Fruit fly (Drosophila melanogaster) whole organism, embryonic: ENCODE results near the gene velo.

ENCODE experiments used
- Atf-2 ChIP-seq: fragments of 200-800 bp; sonication (Bioruptor generic); optimal IDR thresholded peaks from 2 replicates; lab custom pipeline; 2016; ENCODE audit warnings: missing biosample characterization, missing genetic modification characterization
- Blimp-1 ChIP-seq: fragments of 200-800 bp; sonication (Bioruptor generic); optimal IDR thresholded peaks from 3 replicates; lab custom pipeline; 2018; ENCODE audit warnings: missing biosample characterization, missing genetic modification characterization, mild to moderate bottlenecking, moderate library complexity, missing genetic modification reagents
- CG10209 ChIP-seq: fragments of 200-800 bp; sonication (Bioruptor generic); optimal IDR thresholded peaks from 3 replicates; lab custom pipeline; 2017; ENCODE audit warnings: missing biosample characterization, mild to moderate bottlenecking, missing genetic modification characterization, missing genetic modification reagents
- CG10431 ChIP-seq: fragments of 200-800 bp; sonication (Bioruptor generic); optimal IDR thresholded peaks from 3 replicates; lab custom pipeline; 2018; ENCODE audit warnings: missing biosample characterization, mild to moderate bottlenecking, missing genetic modification characterization
- CG11247 ChIP-seq: fragments of 200-800 bp; sonication (Bioruptor generic); IDR thresholded peaks from 2 replicates; pipeline ENCODE4 v1.3.6; 2022; ENCODE audit warnings: missing biosample characterization, missing genetic modification characterization
- CG11696 ChIP-seq: fragments of 200-800 bp; sonication (Bioruptor generic); IDR thresholded peaks from 2 replicates; pipeline ENCODE4 v1.3.6; 2022; ENCODE audit warnings: missing biosample characterization, missing genetic modification characterization
- CG12071 ChIP-seq: fragments of 200-800 bp; sonication (Bioruptor generic); optimal IDR thresholded peaks from 3 replicates; lab custom pipeline; 2018; ENCODE audit warnings: missing biosample characterization, mild to moderate bottlenecking, missing genetic modification characterization
- CG13775 ChIP-seq: fragments of 200-800 bp; sonication (Bioruptor generic); optimal IDR thresholded peaks from 3 replicates; lab custom pipeline; 2017; ENCODE audit warnings: missing biosample characterization, mild to moderate bottlenecking, missing genetic modification characterization
- CG15073 ChIP-seq: fragments of 200-800 bp; sonication (Bioruptor generic); optimal IDR thresholded peaks from 2 replicates; lab custom pipeline; 2016; ENCODE audit warnings: missing biosample characterization, missing genetic modification characterization
- CG16813 ChIP-seq: fragments of 200-800 bp; sonication (Bioruptor generic); IDR thresholded peaks from 3 replicates; pipeline ENCODE4 v1.3.6; 2022; ENCODE audit warnings: missing biosample characterization, missing genetic modification characterization; ENCODE audit not compliant: partially characterized antibody
- CG16863 ChIP-seq: fragments of 200-800 bp; sonication (Bioruptor generic); optimal IDR thresholded peaks from 3 replicates; lab custom pipeline; 2016; ENCODE audit warnings: missing biosample characterization, missing genetic modification characterization
- CG2199 ChIP-seq: fragments of 200-800 bp; sonication (Bioruptor generic); IDR thresholded peaks from 3 replicates; pipeline ENCODE4 v1.3.6; 2022; ENCODE audit warnings: missing biosample characterization, missing genetic modification characterization
- CG31365 ChIP-seq: fragments of 200-800 bp; sonication (Bioruptor generic); optimal IDR thresholded peaks from 2 replicates; lab custom pipeline; 2018; ENCODE audit warnings: missing biosample characterization, mild to moderate bottlenecking, missing genetic modification characterization
- CG4707 ChIP-seq: fragments of 200-800 bp; sonication (Bioruptor generic); optimal IDR thresholded peaks from 2 replicates; lab custom pipeline; 2018; ENCODE audit warnings: missing biosample characterization, mild to moderate bottlenecking, missing genetic modification characterization, moderate library complexity
- CG7745 ChIP-seq: fragments of 200-800 bp; sonication (Bioruptor generic); optimal IDR thresholded peaks from 2 replicates; lab custom pipeline; 2018; ENCODE audit warnings: missing biosample characterization, mild to moderate bottlenecking, missing genetic modification characterization, moderate library complexity
- CG7839 ChIP-seq: fragments of 200-800 bp; sonication (Bioruptor generic); optimal IDR thresholded peaks from 3 replicates; lab custom pipeline; 2018; ENCODE audit warnings: missing biosample characterization, mild to moderate bottlenecking, missing genetic modification characterization, moderate library complexity
- CTCF ChIP-seq: fragments of 200-800 bp; sonication (Bioruptor generic); optimal IDR thresholded peaks from 2 replicates; lab custom pipeline; 2017; ENCODE audit warnings: missing biosample characterization, mild to moderate bottlenecking, missing genetic modification characterization, moderate library complexity
- Ets97D ChIP-seq: fragments of 200-800 bp; sonication (Bioruptor generic); optimal IDR thresholded peaks from 3 replicates; lab custom pipeline; 2016; ENCODE audit warnings: missing biosample characterization, missing genetic modification characterization
- Kr ChIP-seq: fragments of 200-800 bp; sonication (Bioruptor generic); optimal IDR thresholded peaks from 2 replicates; lab custom pipeline; 2017; ENCODE audit warnings: missing biosample characterization, mild to moderate bottlenecking, missing genetic modification characterization
- chif ChIP-seq, 2 experiments: fragments of 200-800 bp; sonication (Bioruptor generic); optimal IDR thresholded peaks; 3 replicates each; lab custom pipeline; 2016; ENCODE audit warnings: missing biosample characterization in 2 of 2, missing genetic modification characterization in 2 of 2
- chm ChIP-seq: fragments of 200-800 bp; sonication (Bioruptor generic); IDR thresholded peaks from 2 replicates; pipeline ENCODE4 v1.3.6; 2022; ENCODE audit warnings: missing biosample characterization, missing genetic modification characterization
- ci ChIP-seq: fragments of 200-800 bp; sonication (Bioruptor generic); IDR thresholded peaks from 3 replicates; pipeline ENCODE4 v1.3.6; 2022; ENCODE audit warnings: missing biosample characterization, missing genetic modification characterization
- crol ChIP-seq: fragments of 200-800 bp; sonication (Bioruptor generic); IDR thresholded peaks from 2 replicates; pipeline ENCODE4 v1.3.6; 2022; ENCODE audit warnings: missing biosample characterization, missing genetic modification characterization
- gcm2 ChIP-seq: fragments of 200-800 bp; sonication (Bioruptor generic); optimal IDR thresholded peaks from 2 replicates; lab custom pipeline; 2016; ENCODE audit warnings: missing biosample characterization, missing genetic modification characterization
- insv ChIP-seq, 2 experiments: fragments of 200-800 bp; sonication (Bioruptor generic); optimal IDR thresholded peaks; 3 replicates each; lab custom pipeline; 2016 to 2018; ENCODE audit warnings: missing biosample characterization in 2 of 2, missing genetic modification characterization in 2 of 2
- kni ChIP-seq: fragments of 200-800 bp; sonication (Bioruptor generic); optimal IDR thresholded peaks from 3 replicates; lab custom pipeline; 2017; ENCODE audit warnings: mild to moderate bottlenecking, missing biosample characterization, missing genetic modification reagents, missing genetic modification characterization
- lola ChIP-seq, 3 experiments: fragments of >200 bp in 2 of 3; fragments of 200-800 bp in 1 of 3; sonication (Bioruptor generic) in 1 of 3; optimal IDR thresholded peaks; 2 replicates each; lab custom pipeline; 2017 to 2019; ENCODE audit warnings: missing biosample characterization in 3 of 3, missing genetic modification characterization in 3 of 3, mild to moderate bottlenecking in 1 of 3, moderate library complexity in 1 of 3
- pita ChIP-seq: fragments of 200-800 bp; sonication (Bioruptor generic); optimal IDR thresholded peaks from 2 replicates; lab custom pipeline; 2017; ENCODE audit warnings: missing biosample characterization, mild to moderate bottlenecking, missing genetic modification characterization
- pros ChIP-seq: fragments of 200-800 bp; sonication (Bioruptor generic); optimal IDR thresholded peaks from 3 replicates; lab custom pipeline; 2019; ENCODE audit warnings: missing biosample characterization, mild to moderate bottlenecking, missing genetic modification characterization, moderate library complexity
- sens ChIP-seq: fragments of 200-800 bp; sonication (Bioruptor generic); peaks from one replicate; lab custom pipeline; 2016; ENCODE audit warnings: missing biosample characterization, missing genetic modification characterization
- sna ChIP-seq: fragments of 200-800 bp; sonication (Bioruptor generic); IDR thresholded peaks from 2 replicates; pipeline ENCODE4 v1.3.6; 2022; ENCODE audit warnings: missing biosample characterization, missing genetic modification characterization; ENCODE audit not compliant: partially characterized antibody
- sqz ChIP-seq: fragments of 200-800 bp; sonication (Bioruptor generic); optimal IDR thresholded peaks from 3 replicates; lab custom pipeline; 2018; ENCODE audit warnings: missing biosample characterization, mild to moderate bottlenecking, missing genetic modification characterization
- unc-4 ChIP-seq: fragments of 200-800 bp; sonication (Bioruptor generic); IDR thresholded peaks from 2 replicates; pipeline ENCODE4 v1.3.6; 2022; ENCODE audit warnings: missing biosample characterization, missing genetic modification characterization; ENCODE audit not compliant: partially characterized antibody
- usp ChIP-seq: fragments of >200 bp; optimal IDR thresholded peaks from 2 replicates; lab custom pipeline; 2017; ENCODE audit warnings: missing biosample characterization, missing genetic modification characterization
- vvl ChIP-seq: fragments of 200-800 bp; sonication (Bioruptor generic); IDR thresholded peaks from 2 replicates; pipeline ENCODE4 v1.3.6; 2022; ENCODE audit warnings: missing biosample characterization, missing genetic modification characterization
- wdn ChIP-seq: fragments of 200-800 bp; sonication (Bioruptor generic); IDR thresholded peaks from 2 replicates; pipeline ENCODE4 v1.3.6; 2022; ENCODE audit warnings: missing biosample characterization, missing genetic modification characterization
- zen ChIP-seq: fragments of 200-800 bp; sonication (Bioruptor generic); optimal IDR thresholded peaks from 3 replicates; lab custom pipeline; 2018; ENCODE audit warnings: missing biosample characterization, mild to moderate bottlenecking, missing genetic modification characterization, moderate library complexity

Gene velo

dm6 chr3L:6787502-6787901 is 35.0 kb upstream of the velo start (continued):
- TF ChIP-seq Atf-2 (GFP tag; lab: Kevin White, UChicago) (no peak), CG13775 (GFP tag; lab: Kevin White, UChicago) (no peak), sens (GFP tag; lab: Kevin White, UChicago) (peak; percentile 77), CG11696 (GFP tag; lab: Robert Waterston, UW) (no peak), CG16863 (GFP tag; lab: Kevin White, UChicago) (no peak), CG10431 (GFP tag; lab: Kevin White, UChicago) (no peak), unc-4 (GFP tag; lab: Robert Waterston, UW) (no peak), CG7745 (tag; lab: Kevin White, UChicago) (peak; percentile 18), gcm2 (GFP tag; lab: Kevin White, UChicago) (no peak), sna (GFP tag; lab: Robert Waterston, UW) (no peak), usp (GFP tag; lab: Kevin White, UChicago) (no peak), CG16813 (GFP tag; lab: Robert Waterston, UW) (no peak), chif (GFP tag; optimal IDR thresholded peaks at IDR 0.05; lab: Kevin White, UChicago) (no peak), vvl (GFP tag; lab: Robert Waterston, UW) (peak; percentile 98)
- TF ChIP-seq, all 482 proteins: peak for 6

DNA sequence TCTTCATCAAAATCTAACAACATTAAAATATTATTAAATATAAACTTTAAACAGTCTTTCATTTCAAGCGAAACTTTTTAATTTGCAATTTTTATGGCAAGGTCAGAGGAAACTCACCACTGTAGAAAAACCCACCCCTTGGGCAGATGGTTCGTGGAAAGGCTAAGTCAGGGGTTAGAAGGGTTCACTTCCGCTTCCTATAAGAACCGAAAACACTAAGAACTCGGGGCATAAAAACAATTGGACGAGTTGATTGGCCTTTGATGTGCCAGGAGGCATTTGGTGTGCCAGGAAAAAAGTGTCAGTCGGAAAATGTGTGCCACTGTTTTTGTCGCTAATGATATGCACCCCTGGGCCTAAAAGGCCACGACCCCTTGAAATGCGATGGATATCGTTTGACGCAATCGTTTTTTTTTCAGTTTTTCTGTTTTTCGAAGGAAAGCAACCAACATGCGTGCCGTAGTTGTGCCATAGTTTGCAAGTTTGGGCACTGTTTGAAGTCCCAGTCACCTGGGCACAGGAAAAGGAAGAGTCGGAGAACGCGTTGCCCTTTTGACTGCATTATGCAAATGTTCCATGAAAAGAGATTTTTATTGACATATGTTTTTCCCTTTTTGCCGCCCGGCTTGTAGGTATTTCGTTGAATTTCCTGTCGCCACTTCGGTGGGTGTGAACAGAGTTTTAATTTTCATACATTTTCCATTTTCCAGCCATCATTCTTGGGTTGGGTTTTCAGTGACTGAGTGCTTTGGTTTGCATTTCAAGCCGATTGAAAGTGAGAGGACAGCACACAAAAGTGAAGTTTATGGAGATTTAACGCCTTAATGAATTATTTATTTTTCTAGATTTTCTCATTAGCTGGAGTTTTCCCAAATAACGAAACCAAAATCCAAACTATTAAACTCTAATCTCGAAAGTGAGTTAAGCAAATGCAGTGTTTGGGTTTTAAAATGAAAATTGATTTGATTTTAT is 32.4 kb upstream of the velo start:
- TF ChIP-seq pita (GFP tag; lab: Kevin White, UChicago) (peak; percentile 10), chm (peak; percentile 56; the same call in 1 of the 2 replicates), Blimp-1 (GFP tag; lab: Kevin White, UChicago) (peak; percentile 96), CG2199 (GFP tag; lab: Robert Waterston, UW) (0 out of 3 replicates have a peak, but pooled peaks have one; percentile 44), CTCF (GFP tag; lab: Kevin White, UChicago) (peak; percentile 29), crol (GFP tag; lab: Robert Waterston, UW) (peak; percentile 23; the same call in 1 of the 2 replicates), CG11247 (GFP tag; lab: Robert Waterston, UW) (no peak), sqz (GFP tag; lab: Kevin White, UChicago) (peak; percentile 78), CG12071 (GFP tag; lab: Kevin White, UChicago) (no peak), kni (GFP tag; lab: Kevin White, UChicago) (peak; percentile 77), sens (GFP tag; lab: Kevin White, UChicago) (peak; percentile 80), zen (peak; percentile 4), CG4707 (GFP tag; lab: Kevin White, UChicago) (peak; percentile 15), wdn (GFP tag; lab: Robert Waterston, UW) (no peak), Ets97D (GFP tag; lab: Kevin White, UChicago) (peak; percentile 66), CG10209 (GFP tag; lab: Kevin White, UChicago) (no peak), CG31365 (no peak), vvl (GFP tag; lab: Robert Waterston, UW) (peak; percentile 77), Kr (GFP tag; lab: Kevin White, UChicago) (peak; percentile 98), CG7839 (tag; lab: Kevin White, UChicago) (no peak), insv (GFP tag; optimal IDR thresholded peaks at IDR 0.05; lab: Kevin White, UChicago) (peak; percentile 19 to 92), pros (peak; percentile 71), lola (GFP tag; optimal IDR thresholded peaks at IDR 0.05; lab: Kevin White, UChicago) (no peak), ci (0 out of 3 replicates have a peak, but pooled peaks have one; percentile 33), CG15073 (no peak)
